Worm (Caenorhabditis elegans) whole organism, L4 larva: ENCODE data around the gene F11C1.7.

Experiments used
- F49E8.2 ChIP-seq: sonication (generic microtip); optimal IDR thresholded peaks from 2 replicates; lab custom pipeline; 2016; ENCODE audit warnings: missing compliant biosample characterization, mild to moderate bottlenecking, missing genetic modification characterization, borderline replicate concordance
- T26A8.4 ChIP-seq: fragments of 200-800 bp; sonication (Bioruptor generic); IDR thresholded peaks from 2 replicates; pipeline ENCODE4 v1.3.6; 2022; ENCODE audit warnings: missing genetic modification characterization, missing compliant biosample characterization
- Y48G9A.11 ChIP-seq: fragments of 200-800 bp; sonication (Bioruptor generic); IDR thresholded peaks from 2 replicates; pipeline ENCODE4 v1.3.6; 2022; ENCODE audit warnings: missing genetic modification reagents, missing genetic modification characterization, missing compliant biosample characterization
- Y75B8A.6 ChIP-seq: fragments of 200-800 bp; sonication (Bioruptor generic); IDR thresholded peaks from 2 replicates; pipeline ENCODE4 v1.3.6; 2022; ENCODE audit warnings: missing genetic modification reagents, missing genetic modification characterization, missing compliant biosample characterization
- ZK546.5 ChIP-seq, 2 experiments: sonication (generic microtip); optimal IDR thresholded peaks; 2 replicates each; lab custom pipeline; 2017; ENCODE audit warnings: missing biosample characterization in 2 of 2, missing genetic modification characterization in 2 of 2
- aha-1 ChIP-seq: fragments of 150-350 bp; peaks from one replicate; lab custom pipeline; 2014; ENCODE audit warnings: missing biosample characterization, missing genetic modification characterization
- ceh-20 ChIP-seq: fragments of 200-800 bp; sonication (Bioruptor generic); IDR thresholded peaks from 2 replicates; pipeline ENCODE4 v1.3.6; 2022; ENCODE audit warnings: missing genetic modification reagents, missing genetic modification characterization, missing compliant biosample characterization
- ceh-82 ChIP-seq: sonication (generic microtip); optimal IDR thresholded peaks from 2 replicates; lab custom pipeline; 2017; ENCODE audit warnings: missing biosample characterization, missing genetic modification characterization
- cey-2 ChIP-seq: sonication (generic microtip); optimal IDR thresholded peaks from 3 replicates; lab custom pipeline; 2017; ENCODE audit warnings: missing genetic modification characterization, mild to moderate bottlenecking, missing compliant biosample characterization, antibody characterized with exemption, borderline replicate concordance; ENCODE audit not compliant: insufficient read depth
- daf-16 ChIP-seq, 3 experiments: sonication (generic microtip); optimal IDR thresholded peaks; 2 replicates each; lab custom pipeline; 2016 to 2017; ENCODE audit warnings: missing genetic modification characterization in 3 of 3, missing genetic modification reagents in 3 of 3, mild to moderate bottlenecking in 2 of 3, missing compliant biosample characterization in 2 of 3, missing biosample characterization in 1 of 3, moderate library complexity in 1 of 3
- dpl-1 ChIP-seq: fragments of 150-350 bp; optimal IDR thresholded peaks from 2 replicates; lab custom pipeline; 2014; ENCODE audit warnings: missing biosample characterization, missing genetic modification reagents, missing genetic modification characterization
- dve-1 ChIP-seq: sonication (generic microtip); optimal IDR thresholded peaks from 2 replicates; lab custom pipeline; 2017; ENCODE audit warnings: antibody characterized with exemption, mild to moderate bottlenecking, missing genetic modification characterization, missing compliant biosample characterization; ENCODE audit not compliant: insufficient read depth
- fkh-10 ChIP-seq: fragments of 150-350 bp; optimal IDR thresholded peaks from 2 replicates; lab custom pipeline; 2014; ENCODE audit warnings: missing biosample characterization, missing genetic modification reagents, missing genetic modification characterization
- fos-1 ChIP-seq: fragments of 150-350 bp; optimal IDR thresholded peaks from 2 replicates; lab custom pipeline; 2014; ENCODE audit warnings: missing biosample characterization, missing genetic modification characterization
- hlh-30 ChIP-seq: sonication (generic microtip); optimal IDR thresholded peaks from 2 replicates; lab custom pipeline; 2017; ENCODE audit warnings: antibody characterized with exemption, mild to moderate bottlenecking, missing genetic modification characterization, missing compliant biosample characterization; ENCODE audit not compliant: insufficient read depth
- lin-1 ChIP-seq: fragments of 200-800 bp; sonication (Bioruptor generic); IDR thresholded peaks from 2 replicates; pipeline ENCODE4 v1.3.6; 2022; ENCODE audit warnings: missing genetic modification reagents, missing genetic modification characterization, missing compliant biosample characterization
- lin-13 ChIP-seq: fragments of 150-350 bp; optimal IDR thresholded peaks from 2 replicates; lab custom pipeline; 2014; ENCODE audit warnings: missing biosample characterization, missing genetic modification reagents, missing genetic modification characterization
- lin-29 ChIP-seq: fragments of 200-800 bp; sonication (Bioruptor generic); IDR thresholded peaks from 2 replicates; pipeline ENCODE4 v1.3.6; 2022; ENCODE audit warnings: missing genetic modification reagents, missing genetic modification characterization, missing compliant biosample characterization
- lir-3 ChIP-seq: sonication (generic microtip); optimal IDR thresholded peaks from 2 replicates; lab custom pipeline; 2016; ENCODE audit warnings: mild to moderate bottlenecking, missing genetic modification characterization, missing compliant biosample characterization
- lsy-2 ChIP-seq, 2 experiments: fragments of 150-350 bp in 1 of 2; sonication (generic microtip) in 1 of 2; optimal IDR thresholded peaks; 2 replicates each; lab custom pipeline; 2014 to 2017; ENCODE audit warnings: missing biosample characterization in 2 of 2, missing genetic modification characterization in 2 of 2
- mdl-1 ChIP-seq, 2 experiments: fragments of 150-350 bp in 1 of 2; sonication (generic microtip) in 1 of 2; optimal IDR thresholded peaks; 2 replicates each; lab custom pipeline; 2014 to 2017; ENCODE audit warnings: missing biosample characterization in 2 of 2, missing genetic modification characterization in 2 of 2
- mdt-29 ChIP-seq: fragments of 200-800 bp; sonication (Bioruptor generic); IDR thresholded peaks from 2 replicates; pipeline ENCODE4 v1.3.6; 2022; ENCODE audit warnings: missing genetic modification reagents, missing genetic modification characterization, missing compliant biosample characterization
- mep-1 ChIP-seq: fragments of 150-350 bp; sonication (generic microtip); optimal IDR thresholded peaks from 3 replicates; lab custom pipeline; 2014; ENCODE audit warnings: missing biosample characterization, missing genetic modification characterization
- mes-2 ChIP-seq: sonication (generic microtip); optimal IDR thresholded peaks from 2 replicates; lab custom pipeline; 2016; ENCODE audit warnings: missing genotype, mild to moderate bottlenecking, missing genetic modification characterization, missing compliant biosample characterization; ENCODE audit not compliant: poor library complexity, severe bottlenecking
- mxl-3 ChIP-seq: fragments of 200-800 bp; sonication (Bioruptor generic); optimal IDR thresholded peaks from 2 replicates; lab custom pipeline; 2018; ENCODE audit warnings: mild to moderate bottlenecking, missing genetic modification characterization, missing compliant biosample characterization
- nhr-111 ChIP-seq: fragments of 200-800 bp; sonication (Bioruptor generic); optimal IDR thresholded peaks from 2 replicates; lab custom pipeline; 2018; ENCODE audit warnings: mild to moderate bottlenecking, missing genetic modification characterization, missing compliant biosample characterization
- nhr-25 ChIP-seq: sonication (generic microtip); optimal IDR thresholded peaks from 2 replicates; lab custom pipeline; 2017; ENCODE audit warnings: missing genetic modification characterization, mild to moderate bottlenecking, missing compliant biosample characterization, antibody characterized with exemption, moderate library complexity, borderline replicate concordance; ENCODE audit not compliant: insufficient read depth
- nhr-28 ChIP-seq: fragments of 150-350 bp; optimal IDR thresholded peaks from 2 replicates; lab custom pipeline; 2014; ENCODE audit warnings: missing biosample characterization, missing genetic modification characterization
- nhr-42 ChIP-seq: fragments of 200-800 bp; sonication (Bioruptor generic); IDR thresholded peaks from 2 replicates; pipeline ENCODE4 v1.3.6; 2022; ENCODE audit warnings: missing genetic modification characterization, missing compliant biosample characterization
- pha-4 ChIP-seq, 2 experiments: fragments of 150-350 bp in 1 of 2; fragments of 200-800 bp in 1 of 2; sonication (Bioruptor generic) in 1 of 2; IDR thresholded peaks in 1 of 2; optimal IDR thresholded peaks in 1 of 2; 2 replicates each; pipeline versions ENCODE4 v1.3.6 to Lab custom; 2014 to 2022; ENCODE audit warnings: missing genetic modification characterization in 2 of 2, missing genetic modification reagents in 2 of 2, missing biosample characterization in 1 of 2, missing compliant biosample characterization in 1 of 2
- php-3 ChIP-seq: fragments of 200-800 bp; sonication (Bioruptor generic); IDR thresholded peaks from 2 replicates; pipeline ENCODE4 v1.3.6; 2022; ENCODE audit warnings: missing genetic modification reagents, missing genetic modification characterization, missing compliant biosample characterization
- rbr-2 ChIP-seq: sonication (generic microtip); optimal IDR thresholded peaks from 2 replicates; lab custom pipeline; 2016; ENCODE audit warnings: missing genotype, missing genetic modification characterization, missing compliant biosample characterization
- snpc-1.2 ChIP-seq: fragments of 200-800 bp; sonication (Bioruptor generic); IDR thresholded peaks from 2 replicates; pipeline ENCODE4 v1.3.6; 2022; ENCODE audit warnings: missing genetic modification reagents, missing genetic modification characterization, missing compliant biosample characterization
- unc-130 ChIP-seq: sonication (generic microtip); optimal IDR thresholded peaks from 2 replicates; lab custom pipeline; 2016; ENCODE audit warnings: missing genetic modification reagents, missing genetic modification characterization, missing compliant biosample characterization
- unc-62 ChIP-seq, 3 experiments: fragments of 150-350 bp in 1 of 3; sonication (generic microtip); optimal IDR thresholded peaks in 2 of 3; peaks in 1 of 3; 1 replicate in 1 of 3; 2 replicates in 2 of 3; lab custom pipeline; 2014 to 2017; ENCODE audit warnings: missing biosample characterization in 3 of 3, missing genetic modification characterization in 3 of 3, missing genetic modification reagents in 3 of 3, missing genotype in 1 of 3
- vab-7 ChIP-seq: fragments of 200-800 bp; sonication (Bioruptor generic); IDR thresholded peaks from 2 replicates; pipeline ENCODE4 v1.3.6; 2022; ENCODE audit warnings: missing genetic modification reagents, missing genetic modification characterization, missing compliant biosample characterization
- zfp-3 ChIP-seq: fragments of 200-800 bp; sonication (Bioruptor generic); conservative IDR thresholded peaks from 2 replicates; pipeline ENCODE4 v1.3.6; 2022; ENCODE audit warnings: missing genetic modification reagents, missing genetic modification characterization, missing compliant biosample characterization

Gene F11C1.7

DNA sequence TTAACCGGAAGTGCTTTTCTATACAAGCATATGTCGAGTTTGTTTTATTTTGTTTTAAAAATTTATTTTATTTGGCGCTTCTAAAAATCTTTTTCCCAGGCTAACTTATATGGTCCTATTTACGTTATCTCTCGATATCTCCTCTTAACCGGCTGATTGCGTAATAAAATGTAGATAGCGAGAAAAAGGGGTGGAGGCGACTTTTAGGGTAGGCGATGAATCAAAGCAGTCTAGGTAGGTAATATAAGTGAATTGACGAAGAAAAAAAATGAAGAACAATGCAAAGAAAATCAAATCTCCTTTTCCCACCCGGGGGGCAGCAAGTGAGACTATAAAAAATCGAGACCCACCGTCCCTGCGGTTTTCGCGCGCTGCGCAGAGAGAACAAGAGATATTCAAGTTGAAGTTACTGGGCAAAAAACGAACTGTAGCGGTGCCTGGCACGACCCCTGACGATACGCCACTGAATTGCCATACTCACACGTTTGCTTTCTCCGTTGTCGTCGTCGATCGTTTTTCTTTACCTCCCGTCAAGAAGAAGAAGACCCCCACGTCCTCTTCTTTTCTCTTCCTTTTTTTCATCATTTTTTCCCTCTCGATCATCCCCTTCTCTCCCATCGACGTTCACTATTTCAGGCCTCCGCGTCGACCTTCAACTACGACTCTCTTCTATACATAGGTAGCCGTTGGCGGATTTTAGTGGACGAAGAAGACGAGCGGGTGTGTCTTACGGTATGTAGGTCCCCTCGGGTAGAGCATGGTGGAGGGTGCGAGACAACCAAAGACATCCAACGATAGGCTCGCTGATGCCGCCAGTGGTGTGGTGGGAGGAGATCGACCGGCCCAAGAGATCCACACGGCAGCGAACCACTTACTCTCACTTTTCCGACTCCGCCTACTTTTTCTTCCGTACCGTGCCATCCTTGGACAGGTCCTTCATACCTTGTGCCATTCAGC lies 19.0 kb downstream of the F11C1.7 start, which contains the start of gene nhr-25 (continued):
- TF ChIP-seq fkh-10 (GFP tag; lab: Kevin White, UChicago) (no peak), zfp-3 (GFP tag; lab: Robert Waterston, UW) (no peak), mes-2 (tag; lab: Kevin White, UChicago) (no peak), php-3 (GFP tag; lab: Robert Waterston, UW) (no peak), lin-1 (no peak), ceh-82 (no peak), dpl-1 (GFP tag; lab: Kevin White, UChicago) (no peak), lsy-2 (tag; optimal IDR thresholded peaks at IDR 0.05; lab: Kevin White, UChicago) (peak in 1 of 2 experiments; percentile 3), ceh-20 (GFP tag; lab: Robert Waterston, UW) (no peak), rbr-2 (tag; lab: Kevin White, UChicago) (no peak), Y48G9A.11 (no peak), mxl-3 (GFP tag; lab: Kevin White, UChicago) (no peak), pha-4 (GFP tag; IDR thresholded peaks at IDR 0.05; lab: Robert Waterston, UW) (no peak), pha-4 (tag; optimal IDR thresholded peaks at IDR 0.05; lab: Kevin White, UChicago) (no peak), nhr-111 (GFP tag; lab: Kevin White, UChicago) (no peak)

DNA sequence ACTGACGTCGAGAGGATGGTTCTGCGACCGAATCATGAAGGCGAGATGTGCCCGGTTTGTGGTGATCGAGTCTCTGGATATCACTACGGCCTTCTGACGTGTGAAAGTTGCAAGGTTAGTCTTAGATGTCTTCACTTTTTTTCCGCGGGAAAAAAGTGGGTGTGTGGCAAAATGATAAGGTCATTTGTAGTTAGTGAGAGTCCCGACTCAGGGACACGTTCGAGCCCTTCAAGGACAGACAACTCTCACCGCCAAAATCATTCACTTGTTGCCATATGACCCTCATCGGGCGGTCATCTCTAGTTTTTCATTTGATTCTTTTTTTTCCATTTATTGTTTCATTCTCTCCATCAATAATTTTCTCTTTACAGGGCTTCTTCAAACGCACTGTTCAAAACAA lies 19.8 kb downstream of the F11C1.7 start:
- TF ChIP-seq unc-62 (GFP tag; optimal IDR thresholded peaks at IDR 0.05 in 1 of 2; lab: Kevin White, UChicago), result peak in 1 of 2 experiments; percentile 73
- no peak for TF ChIP-seq unc-62 (tag; optimal IDR thresholded peaks at IDR 0.05; lab: Kevin White, UChicago)
- TF ChIP-seq mdl-1 (tag; optimal IDR thresholded peaks at IDR 0.05; lab: Kevin White, UChicago), result peak in 1 of 2 experiments; percentile 8
- no peak for TF ChIP-seq zfp-3 (GFP tag; lab: Robert Waterston, UW)
- peak; percentile 99 for TF ChIP-seq nhr-25 (tag; lab: Kevin White, UChicago)
- no peak for TF ChIP-seq lin-13 (GFP tag; lab: Kevin White, UChicago)
- no peak for TF ChIP-seq nhr-42
- TF ChIP-seq hlh-30 (tag; lab: Kevin White, UChicago), result peak; percentile 51
- no peak for TF ChIP-seq mep-1 (tag; lab: Kevin White, UChicago)
- peak; percentile 36 for TF ChIP-seq nhr-28 (tag; lab: Kevin White, UChicago)
- TF ChIP-seq dve-1, result no peak
- no peak for TF ChIP-seq snpc-1.2 (GFP tag; lab: Robert Waterston, UW)

ce11 chrX:13009645-13010044 lies 20.5 kb downstream of the F11C1.7 start:
- TF ChIP-seq ceh-82 (no peak), nhr-25 (tag; lab: Kevin White, UChicago) (peak; percentile 96), dve-1 (no peak), cey-2 (tag; lab: Kevin White, UChicago) (no peak), mdt-29 (GFP tag; lab: Robert Waterston, UW) (no peak), ZK546.5 (tag; optimal IDR thresholded peaks at IDR 0.05; lab: Kevin White, UChicago) (no peak), aha-1 (tag; lab: Kevin White, UChicago) (no peak), unc-130 (GFP tag; lab: Kevin White, UChicago) (no peak), nhr-42 (no peak), T26A8.4 (GFP tag; lab: Robert Waterston, UW) (no peak), unc-62 (GFP tag; optimal IDR thresholded peaks at IDR 0.05 in 1 of 2; lab: Kevin White, UChicago) (no peak), unc-62 (tag; optimal IDR thresholded peaks at IDR 0.05; lab: Kevin White, UChicago) (no peak), hlh-30 (tag; lab: Kevin White, UChicago) (peak; percentile 35), dpl-1 (GFP tag; lab: Kevin White, UChicago) (no peak), lir-3 (no peak), fos-1 (tag; lab: Kevin White, UChicago) (no peak), Y48G9A.11 (no peak), daf-16 (GFP tag; optimal IDR thresholded peaks at IDR 0.05; lab: Kevin White, UChicago) (no peak), daf-16 (tag; optimal IDR thresholded peaks at IDR 0.05; lab: Kevin White, UChicago) (no peak), vab-7 (GFP tag; lab: Robert Waterston, UW) (no peak), F49E8.2 (tag; lab: Kevin White, UChicago) (no peak), mep-1 (tag; lab: Kevin White, UChicago) (peak; percentile 16), Y75B8A.6 (GFP tag; lab: Robert Waterston, UW) (no peak), lin-29 (no peak)
